Fruit fly (Drosophila melanogaster) whole organism, larva: ENCODE results near the gene CG15035.

Source experiments
- noc ChIP-seq: fragments of 200-800 bp; sonication (Bioruptor generic); optimal IDR thresholded peaks from 3 replicates; lab custom pipeline; 2019; ENCODE audit warnings: missing biosample characterization, mild to moderate bottlenecking, missing genetic modification characterization, moderate library complexity

CG15035 gene

DNA sequence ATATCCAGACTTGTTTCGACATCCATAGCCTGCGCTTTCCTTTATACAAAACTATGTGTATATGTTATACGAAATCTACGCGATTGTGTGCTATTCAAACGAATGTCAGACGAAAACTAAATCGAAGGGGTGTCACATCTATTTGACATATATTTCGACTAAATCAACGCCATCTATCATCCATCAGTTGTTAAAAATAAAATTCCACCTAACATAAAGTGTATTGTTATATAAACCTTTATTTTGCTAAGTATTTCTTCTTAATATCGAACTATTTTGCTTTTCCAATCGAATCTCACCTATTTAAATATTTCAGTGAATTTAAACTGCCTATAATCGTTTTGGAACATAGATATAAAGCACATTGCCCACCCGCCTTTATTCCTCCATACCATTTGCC lies at the start of gene CG15035:
Gene CG15035, minus strand, starts transcription at position 101 of the 400 bp plus-strand sequence.
- TF ChIP-seq noc = no peak

DNA sequence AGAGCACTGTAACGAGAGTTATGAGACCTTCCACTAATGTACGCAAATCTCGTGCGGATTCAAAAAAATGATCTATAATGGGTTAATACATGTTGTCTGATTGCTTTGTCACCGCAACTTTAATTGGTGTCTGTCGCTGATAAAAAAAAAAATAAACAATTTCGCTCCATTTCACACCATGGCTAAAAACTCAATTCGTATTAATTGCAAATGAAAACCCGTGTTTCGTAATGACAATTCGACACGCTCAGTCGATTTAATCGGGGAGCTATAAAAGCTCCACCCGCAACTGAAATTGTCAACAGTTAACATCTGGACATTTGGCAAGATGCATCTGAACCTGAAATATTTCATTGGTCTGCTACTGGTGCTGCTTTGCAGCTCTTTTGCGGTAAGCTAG lies 48.9 kb upstream of the CG15035 start, which contains the start of gene CG11368:
Gene CG11368, plus strand, starts transcription at position 301 of the 400 bp plus-strand sequence.
- TF ChIP-seq noc = no peak

DNA sequence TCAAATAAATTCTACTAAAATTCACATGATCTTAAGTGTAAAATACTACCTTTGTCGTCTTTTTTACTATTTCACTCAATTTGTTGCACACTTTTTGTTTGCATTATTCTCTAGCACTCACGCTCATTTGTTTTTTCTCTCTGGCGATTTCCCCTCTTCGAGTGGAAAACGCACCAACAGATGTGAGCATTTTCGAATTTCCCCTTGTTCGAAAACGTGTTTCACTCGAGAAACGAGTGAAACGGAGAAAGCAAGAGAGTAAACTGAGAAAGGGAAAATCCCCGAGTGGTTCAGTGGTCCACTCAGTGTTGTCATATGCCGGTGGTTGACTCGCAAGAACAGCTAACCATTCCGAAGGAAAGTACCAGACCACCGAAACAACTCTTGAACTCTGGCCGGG lies 42.0 kb upstream of the CG15035 start:
- TF ChIP-seq noc = no peak

DNA sequence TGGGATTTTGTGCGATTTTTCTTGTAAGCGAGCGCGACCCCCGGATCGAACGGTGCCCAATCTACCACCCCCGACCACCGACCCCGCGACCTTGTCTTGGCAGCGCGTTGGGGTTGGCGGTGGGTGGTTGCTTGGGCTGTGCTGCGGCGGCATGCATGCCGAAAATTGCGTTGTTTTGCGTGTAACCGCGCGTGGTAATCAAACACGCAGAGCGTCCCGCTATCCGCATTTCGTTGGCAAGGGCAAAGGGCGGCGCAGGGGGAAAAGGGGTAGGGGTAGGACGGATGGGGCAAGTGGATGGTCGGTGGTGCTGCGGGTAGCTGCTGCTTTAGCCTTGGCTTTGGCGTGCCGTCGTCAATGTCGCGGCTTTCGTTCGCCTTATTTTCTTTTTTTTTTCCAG lies 29.4 kb upstream of the CG15035 start:
- no peak for TF ChIP-seq noc

DNA sequence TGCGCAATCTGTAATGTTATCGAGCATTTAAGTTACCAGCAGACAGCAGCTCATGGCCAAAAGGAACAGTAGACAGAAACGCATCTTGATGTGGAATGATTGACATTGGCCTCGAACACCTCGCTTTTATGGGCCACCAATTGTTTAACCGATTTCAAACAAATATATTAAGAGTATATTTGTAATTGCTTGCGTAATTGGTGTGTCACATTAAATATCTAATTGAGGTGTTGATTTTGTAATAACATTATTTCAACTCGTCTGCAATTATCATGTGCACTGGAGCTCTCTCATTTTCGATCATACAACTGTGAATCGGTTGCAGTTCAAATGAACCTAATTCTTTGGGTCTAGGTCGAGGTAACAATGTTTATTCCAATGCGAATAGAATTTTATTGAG lies 22.7 kb upstream of the CG15035 start, which contains the start of gene CG32726:
Gene CG32726, minus strand, starts transcription at position 101 of the 400 bp plus-strand sequence.
- no peak for TF ChIP-seq noc

DNA sequence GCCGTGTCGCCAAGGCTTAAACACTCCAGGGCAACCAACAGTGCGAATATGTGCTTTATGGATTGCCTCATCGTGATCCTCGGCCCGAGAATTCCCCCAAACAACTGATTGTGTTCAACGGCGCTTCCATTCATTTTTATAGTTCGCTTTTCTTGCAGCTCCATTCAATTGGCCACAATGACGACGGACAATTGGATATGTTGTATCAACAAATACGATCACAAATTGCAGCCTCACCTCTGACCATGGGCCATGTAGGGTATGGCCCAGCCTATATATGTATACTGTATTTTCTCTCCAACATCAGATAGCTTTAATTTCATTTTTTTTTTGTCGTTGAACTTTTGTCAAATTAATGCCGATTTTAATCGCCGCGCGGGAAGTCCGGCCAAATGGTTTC lies 21.8 kb upstream of the CG15035 start, which contains the start of gene CG15036:
Gene CG15036, minus strand, starts transcription at position 101 of the 400 bp plus-strand sequence.
- TF ChIP-seq noc = no peak

DNA sequence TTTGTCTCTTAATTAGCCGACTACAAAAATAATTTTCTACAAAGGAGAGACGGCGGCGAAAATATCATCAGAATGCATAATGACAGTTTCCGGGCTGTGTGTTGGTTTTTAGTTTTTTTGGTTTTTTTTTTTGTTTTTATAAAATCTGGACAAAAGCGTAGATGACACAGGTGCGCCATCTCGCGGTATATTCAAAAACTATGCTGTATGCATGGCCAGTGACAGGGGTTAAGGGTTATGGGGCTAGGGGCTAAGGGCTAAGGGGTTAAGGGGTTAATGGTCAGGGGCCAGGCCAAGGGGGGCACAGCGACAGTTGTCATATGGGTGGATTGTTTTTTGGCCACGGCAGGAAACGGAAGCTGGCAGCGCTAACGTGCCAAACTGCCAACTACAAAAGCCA lies 19.6 kb upstream of the CG15035 start:
- TF ChIP-seq noc = no peak

DNA sequence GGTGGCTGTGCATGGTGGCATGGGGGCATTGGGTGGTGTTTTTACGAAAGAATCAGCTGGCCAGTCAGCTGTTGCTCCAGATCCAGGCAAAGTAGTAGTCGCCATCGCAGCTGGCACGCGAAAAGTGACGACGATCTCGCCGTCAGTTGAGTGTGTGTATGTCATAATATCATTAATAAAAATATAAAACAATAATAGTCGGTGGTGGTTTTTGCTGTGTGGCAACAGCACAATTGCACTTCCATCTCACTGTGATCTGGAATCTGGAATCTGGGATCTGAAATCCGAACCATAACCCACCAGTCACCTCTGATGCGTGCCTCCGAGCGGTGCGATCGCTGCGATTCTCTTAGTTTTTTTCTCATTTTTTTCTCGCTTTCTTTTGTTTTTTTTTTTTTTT lies 15.3 kb upstream of the CG15035 start, which contains the start of gene rumpel:
Gene rumpel, plus strand, starts transcription at position 301 of the 400 bp plus-strand sequence.
- no peak for TF ChIP-seq noc

DNA sequence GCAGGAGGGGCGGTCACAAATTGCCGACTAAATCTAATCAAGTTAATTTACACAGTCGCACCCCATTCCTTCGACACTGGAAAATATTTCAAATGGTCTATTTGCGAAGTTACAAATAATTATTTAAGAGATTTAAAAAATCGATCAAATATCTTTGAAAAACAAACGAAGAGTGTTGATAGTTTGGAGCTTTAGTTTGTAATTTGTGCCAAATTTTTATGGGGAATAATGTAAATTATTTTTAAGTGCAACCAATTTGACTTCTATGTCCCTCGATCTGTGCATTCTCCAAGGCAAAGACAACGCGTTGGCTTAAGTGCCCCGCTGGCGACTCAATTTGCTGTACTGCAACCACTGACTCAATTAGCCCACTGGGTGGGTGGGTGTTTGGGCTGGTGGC lies 14.9 kb upstream of the CG15035 start:
- no peak for TF ChIP-seq noc

DNA sequence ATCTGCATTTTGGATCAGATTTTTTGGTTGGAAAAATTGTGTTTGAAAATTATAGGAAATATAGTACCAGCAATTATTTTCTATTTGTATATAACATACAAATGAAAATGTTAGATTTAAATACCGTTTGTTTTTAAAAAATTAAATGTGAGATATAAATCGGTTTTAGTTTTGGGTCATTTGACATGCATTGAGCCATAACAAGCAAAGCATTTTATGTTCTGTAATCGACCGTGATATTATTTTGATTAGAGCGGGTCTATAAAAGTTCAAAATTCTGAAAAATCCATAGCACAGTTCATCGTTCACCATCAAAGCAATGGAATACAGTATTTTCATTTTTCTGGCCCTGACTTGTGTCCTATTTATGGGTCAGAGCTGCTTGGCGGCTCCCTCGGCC lies 14.0 kb upstream of the CG15035 start, which contains the start of gene CG34337:
Gene CG34337, plus strand, starts transcription at position 301 of the 400 bp plus-strand sequence.
- no peak for TF ChIP-seq noc

DNA sequence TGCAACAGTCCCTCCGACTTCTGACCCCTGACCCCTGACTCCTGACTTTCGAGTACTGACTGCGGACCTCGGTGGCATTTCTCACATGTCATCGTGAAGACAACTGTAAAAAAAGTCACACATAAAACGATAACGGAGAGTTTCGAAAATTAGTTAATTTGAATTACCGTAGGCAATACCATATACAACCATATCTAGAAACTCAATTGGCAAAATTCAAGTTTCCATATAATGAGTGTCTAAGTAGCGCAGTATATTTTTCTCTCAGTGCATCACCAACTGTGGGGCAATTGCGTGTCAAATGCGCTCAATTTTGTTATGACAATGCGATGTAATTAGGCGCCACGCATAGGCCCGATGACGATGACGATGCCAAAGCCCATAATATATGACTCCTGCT lies 12.1 kb upstream of the CG15035 start:
- TF ChIP-seq noc = no peak

DNA sequence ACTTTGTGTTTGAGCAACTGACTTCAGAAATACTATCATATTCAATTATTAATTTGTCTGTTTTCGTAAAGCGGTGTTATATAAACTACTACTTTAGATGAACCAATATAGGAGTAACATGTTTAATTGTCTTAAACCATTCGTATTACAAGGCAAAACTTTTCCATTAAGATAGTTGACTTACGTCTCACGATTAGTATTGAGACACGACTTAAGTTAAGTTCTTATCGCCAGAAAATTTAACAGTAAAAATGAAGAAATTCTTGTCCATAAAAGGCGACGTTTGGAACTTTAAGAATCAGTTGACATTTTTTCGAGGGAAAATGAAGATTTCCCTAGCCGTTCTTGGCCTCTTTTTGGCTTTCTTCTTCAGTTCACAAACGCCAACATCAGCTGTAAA lies 10.6 kb upstream of the CG15035 start, which contains the start of gene CG42705:
Gene CG42705, plus strand, starts transcription at position 301 of the 400 bp plus-strand sequence.
- TF ChIP-seq noc = no peak

DNA sequence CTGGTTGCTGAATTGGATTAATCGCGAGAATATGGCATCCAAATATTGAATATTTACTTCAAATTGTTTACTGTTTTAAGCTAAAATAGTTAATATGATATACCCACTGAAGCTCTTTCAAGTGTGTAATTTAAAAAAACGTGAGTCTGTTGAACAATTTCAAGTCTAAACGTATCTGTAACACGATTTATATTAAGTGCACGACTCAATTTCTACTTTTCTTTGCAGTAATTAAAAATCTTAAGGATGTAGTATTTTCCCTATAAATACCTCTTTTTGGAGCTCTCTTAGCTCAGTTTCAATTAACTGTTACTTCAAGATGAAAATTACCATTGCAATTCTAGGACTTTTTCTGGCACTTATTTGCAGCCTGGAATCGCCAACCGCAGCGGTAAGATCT lies 9.4 kb upstream of the CG15035 start, which contains the start of gene CG42704:
Gene CG42704, plus strand, starts transcription at position 301 of the 400 bp plus-strand sequence.
- TF ChIP-seq noc = no peak

DNA sequence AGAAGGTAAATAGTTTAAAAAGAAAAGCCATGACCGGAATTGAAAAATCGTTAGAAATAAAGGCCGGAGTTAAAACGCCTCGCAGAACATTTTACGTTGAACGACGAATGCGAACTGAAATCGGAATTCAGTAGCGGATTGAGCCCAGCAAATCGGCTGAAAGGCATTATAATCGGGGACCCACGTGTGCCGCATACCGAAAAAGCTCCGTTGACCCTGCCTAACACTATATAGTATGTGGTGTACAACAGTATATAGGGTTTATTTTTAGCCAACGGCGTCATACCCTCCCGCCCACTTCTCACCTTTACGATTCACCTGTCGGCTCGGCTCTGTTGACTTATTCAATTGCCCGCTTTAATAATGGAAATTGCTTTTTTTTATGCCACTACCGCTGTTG lies 8.8 kb upstream of the CG15035 start, which contains the start of gene CG42246:
Gene CG42246, minus strand, starts transcription at position 101 of the 400 bp plus-strand sequence.
- TF ChIP-seq noc = no peak

DNA sequence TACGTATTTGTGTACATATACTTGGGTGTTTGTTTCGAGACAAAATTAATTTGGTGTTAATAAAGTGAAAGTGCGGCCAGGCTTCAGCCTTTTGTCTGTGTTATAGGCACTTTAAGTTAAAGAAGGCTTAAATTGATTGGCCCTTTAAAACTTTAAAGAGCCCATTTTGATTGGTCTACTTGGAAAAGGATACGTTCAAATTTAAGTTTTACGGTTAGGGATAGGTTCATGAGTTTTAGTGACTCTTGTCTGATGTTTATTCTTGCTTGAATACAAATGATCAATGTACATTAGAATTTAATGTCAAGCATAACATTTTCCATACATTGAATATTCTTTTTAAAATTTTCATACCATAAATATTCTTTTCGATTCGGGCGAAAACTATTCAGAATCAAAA lies 3.9 kb upstream of the CG15035 start, which contains the start of gene CG32727:
Gene CG32727, plus strand, starts transcription at position 301 of the 400 bp plus-strand sequence.
- no peak for TF ChIP-seq noc

DNA sequence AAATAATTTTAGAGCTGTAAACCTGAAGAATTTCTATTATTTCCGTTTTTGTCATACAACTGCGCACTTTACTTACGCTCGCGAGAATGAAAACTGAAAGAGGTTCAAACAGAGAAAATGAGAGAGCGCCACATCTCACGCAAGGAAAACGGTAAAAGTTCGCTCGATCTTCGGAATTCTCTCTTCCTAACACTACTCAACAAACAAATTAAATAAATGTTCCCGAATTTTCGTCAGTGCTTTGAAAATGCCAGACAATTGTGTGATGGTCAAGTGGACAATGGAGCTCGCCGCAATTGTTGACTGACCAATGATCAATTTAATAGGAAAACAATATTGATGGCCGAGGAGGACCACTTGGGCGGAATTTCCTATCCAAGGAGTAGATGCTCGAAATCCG lies 2.7 kb upstream of the CG15035 start, which contains the start of gene CG1677:
Gene CG1677, minus strand, starts transcription at position 101 of the 400 bp plus-strand sequence.
- no peak for TF ChIP-seq noc

DNA sequence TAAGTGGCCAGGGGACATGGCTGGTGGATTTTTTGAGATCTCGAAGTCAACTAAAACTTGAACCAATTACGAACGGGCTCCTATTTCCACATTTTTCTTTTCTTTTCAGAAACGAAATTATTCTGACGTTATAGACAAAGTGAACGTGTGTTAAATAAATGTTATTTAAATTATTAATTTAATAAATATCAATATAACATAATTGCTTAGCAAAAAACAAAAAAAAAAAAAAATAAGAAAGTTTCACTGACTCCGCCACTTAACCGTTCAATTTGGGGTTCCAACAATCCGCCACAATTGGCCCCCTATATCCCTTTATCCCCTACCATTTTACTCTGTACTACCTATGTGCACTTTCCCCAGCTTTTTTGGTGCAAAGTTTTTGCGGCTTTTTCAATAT lies 20.1 kb downstream of the CG15035 start, which contains the start of gene CG42781:
Gene CG42781, minus strand, starts transcription at position 101 of the 400 bp plus-strand sequence.
- TF ChIP-seq noc = no peak

DNA sequence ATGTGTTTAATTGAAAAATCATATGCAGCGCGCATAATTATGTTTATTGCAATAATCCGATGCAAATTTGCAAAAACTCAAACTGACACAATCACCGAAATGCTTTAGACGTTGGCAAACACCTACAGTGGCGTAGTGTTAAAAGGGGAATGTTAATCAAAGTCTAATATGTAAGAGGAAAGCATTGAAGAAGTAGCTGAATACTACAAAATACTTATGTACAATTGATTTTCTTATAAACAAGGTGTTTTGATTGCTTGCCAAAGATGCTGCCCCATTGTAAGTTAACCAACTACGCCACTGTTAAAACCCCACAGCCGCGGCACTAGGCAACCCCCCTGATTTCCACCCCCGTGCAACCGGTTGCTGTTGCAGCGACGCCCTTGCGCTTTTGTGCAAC lies 23.4 kb downstream of the CG15035 start:
- TF ChIP-seq noc = no peak
